Fruit fly (Drosophila melanogaster) whole organism, pupa: ENCODE measurements around the gene B52.

ENCODE experiments used
- CG10348 ChIP-seq: fragments of 200-800 bp; sonication (Bioruptor generic); IDR thresholded peaks from 2 replicates; pipeline ENCODE4 v1.3.6; 2022; ENCODE audit warnings: missing biosample characterization, missing genetic modification characterization
- CG4496 ChIP-seq: fragments of 200-800 bp; sonication (Bioruptor generic); IDR thresholded peaks from 3 replicates; pipeline ENCODE4 v1.3.6; 2022; ENCODE audit warnings: missing biosample characterization, missing genetic modification characterization
- CG9948 ChIP-seq: fragments of 200-800 bp; sonication (Bioruptor generic); optimal IDR thresholded peaks from 2 replicates; lab custom pipeline; 2018; ENCODE audit warnings: missing biosample characterization, mild to moderate bottlenecking, missing genetic modification characterization, moderate library complexity
- EcR ChIP-seq: fragments of 200-800 bp; sonication (Bioruptor generic); optimal IDR thresholded peaks from 3 replicates; lab custom pipeline; 2019; ENCODE audit warnings: missing biosample characterization, missing genetic modification characterization, mild to moderate bottlenecking, moderate library complexity, missing genetic modification reagents
- Snoo ChIP-seq: fragments of 200-800 bp; sonication (Bioruptor generic); optimal IDR thresholded peaks from 3 replicates; lab custom pipeline; 2017; ENCODE audit warnings: missing biosample characterization, mild to moderate bottlenecking, missing genetic modification characterization, inconsistent platforms

DNA sequence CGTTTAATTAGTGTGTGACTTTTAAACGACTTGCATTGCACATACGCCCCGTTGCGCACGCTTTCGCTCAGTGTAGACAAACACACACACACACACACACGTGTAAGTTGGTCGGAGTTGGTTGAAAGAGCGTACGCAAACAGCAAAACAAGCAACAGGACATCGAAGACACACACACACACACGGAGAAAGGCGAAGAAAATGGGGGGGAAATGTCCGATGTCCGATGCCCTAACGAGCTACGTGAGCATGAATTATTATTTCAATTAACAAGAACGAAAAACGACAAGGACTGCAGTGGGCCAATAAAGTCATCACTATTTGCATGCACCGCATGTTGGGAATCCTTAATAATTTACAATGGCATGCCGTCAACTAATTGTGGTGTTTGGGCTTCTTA is 43.9 kb upstream of the B52 start:
- TF ChIP-seq CG9948 (tag; lab: Kevin White, UChicago) (no peak), EcR (GFP tag; lab: Kevin White, UChicago) (no peak), Snoo (no peak), CG10348 (GFP tag; lab: Robert Waterston, UW) (no peak), CG4496 (no peak)
